Fruit fly (Drosophila melanogaster) whole organism, embryonic: ENCODE measurements around the gene CG44476.

Experiments used
- Adf1 ChIP-seq: fragments of 200-800 bp; sonication (Bioruptor generic); IDR thresholded peaks from 2 replicates; pipeline ENCODE4 v1.3.6; 2022; ENCODE audit warnings: missing biosample characterization, missing genetic modification characterization
- Aef1 ChIP-seq: fragments of 200-800 bp; sonication (Bioruptor generic); IDR thresholded peaks from 3 replicates; pipeline ENCODE4 v1.3.6; 2022; ENCODE audit warnings: missing biosample characterization, missing genetic modification characterization
- Bdp1 ChIP-seq: fragments of 200-800 bp; sonication (Bioruptor generic); optimal IDR thresholded peaks from 3 replicates; lab custom pipeline; 2016; ENCODE audit warnings: missing biosample characterization, missing genetic modification characterization
- CG10267 ChIP-seq: fragments of 200-800 bp; sonication (Bioruptor generic); optimal IDR thresholded peaks from 2 replicates; lab custom pipeline; 2018; ENCODE audit warnings: missing biosample characterization, mild to moderate bottlenecking, missing genetic modification characterization, moderate library complexity
- CG12299 ChIP-seq: fragments of 200-800 bp; sonication (Bioruptor generic); optimal IDR thresholded peaks from 2 replicates; lab custom pipeline; 2018; ENCODE audit warnings: missing biosample characterization, mild to moderate bottlenecking, missing genetic modification characterization
- CG12942 ChIP-seq: fragments of 200-800 bp; sonication (Bioruptor generic); optimal IDR thresholded peaks from 3 replicates; lab custom pipeline; 2016; ENCODE audit warnings: missing biosample characterization, missing genetic modification characterization
- CG14710 ChIP-seq: fragments of 200-800 bp; sonication (Bioruptor generic); optimal IDR thresholded peaks from 3 replicates; lab custom pipeline; 2019; ENCODE audit warnings: missing biosample characterization, mild to moderate bottlenecking, missing genetic modification characterization, moderate library complexity
- CG15696 ChIP-seq: fragments of 200-800 bp; sonication (Bioruptor generic); optimal IDR thresholded peaks from 2 replicates; lab custom pipeline; 2019; ENCODE audit warnings: missing biosample characterization, mild to moderate bottlenecking, missing genetic modification characterization, moderate library complexity
- CG1602 ChIP-seq: fragments of 200-800 bp; sonication (Bioruptor generic); optimal IDR thresholded peaks from 3 replicates; lab custom pipeline; 2016; ENCODE audit warnings: missing biosample characterization, missing genetic modification characterization
- CG1647 ChIP-seq: fragments of 200-800 bp; sonication (Bioruptor generic); optimal IDR thresholded peaks from 3 replicates; lab custom pipeline; 2016; ENCODE audit warnings: missing biosample characterization, missing genetic modification characterization
- CG17568 ChIP-seq: fragments of 200-800 bp; sonication (Bioruptor generic); optimal IDR thresholded peaks from 2 replicates; lab custom pipeline; 2018; ENCODE audit warnings: missing biosample characterization, mild to moderate bottlenecking, missing genetic modification characterization, moderate library complexity
- CG17829 ChIP-seq: fragments of 200-800 bp; optimal IDR thresholded peaks from 2 replicates; lab custom pipeline; 2019; ENCODE audit warnings: missing biosample characterization, mild to moderate bottlenecking, missing genetic modification characterization, moderate library complexity
- CG18262 ChIP-seq: fragments of 200-800 bp; optimal IDR thresholded peaks from 3 replicates; lab custom pipeline; 2019; ENCODE audit warnings: missing biosample characterization, mild to moderate bottlenecking, missing genetic modification characterization, moderate library complexity
- CG2116 ChIP-seq: fragments of 200-800 bp; sonication (Bioruptor generic); optimal IDR thresholded peaks from 3 replicates; lab custom pipeline; 2018; ENCODE audit warnings: missing biosample characterization, mild to moderate bottlenecking, missing genetic modification characterization
- CG32532 ChIP-seq: fragments of 200-800 bp; sonication (Bioruptor generic); IDR thresholded peaks from 2 replicates; pipeline ENCODE4 v1.3.6; 2022; ENCODE audit warnings: missing biosample characterization, missing genetic modification characterization
- CG3407 ChIP-seq: fragments of 200-800 bp; sonication (Bioruptor generic); optimal IDR thresholded peaks from 2 replicates; lab custom pipeline; 2018; ENCODE audit warnings: missing biosample characterization, mild to moderate bottlenecking, missing genetic modification characterization
- CG6254 ChIP-seq: fragments of 200-800 bp; sonication (Bioruptor generic); optimal IDR thresholded peaks from 3 replicates; lab custom pipeline; 2017; ENCODE audit warnings: mild to moderate bottlenecking, missing biosample characterization, missing genetic modification reagents, missing genetic modification characterization
- CG6854 ChIP-seq: fragments of 200-800 bp; sonication (Bioruptor generic); optimal IDR thresholded peaks from 3 replicates; lab custom pipeline; 2017; ENCODE audit warnings: missing biosample characterization, mild to moderate bottlenecking, missing genetic modification characterization
- CG7928 ChIP-seq: fragments of 200-800 bp; sonication (Bioruptor generic); optimal IDR thresholded peaks from 2 replicates; lab custom pipeline; 2017; ENCODE audit warnings: missing biosample characterization, mild to moderate bottlenecking, missing genetic modification characterization
- CG7987 ChIP-seq: fragments of 200-800 bp; sonication (Bioruptor generic); optimal IDR thresholded peaks from 2 replicates; lab custom pipeline; 2018; ENCODE audit warnings: missing biosample characterization, mild to moderate bottlenecking, missing genetic modification characterization, moderate library complexity
- CG8765 ChIP-seq: fragments of 200-800 bp; sonication (Bioruptor generic); IDR thresholded peaks from 2 replicates; pipeline ENCODE4 v1.3.6; 2022; ENCODE audit warnings: missing biosample characterization, missing genetic modification characterization
- CG9609 ChIP-seq: fragments of 200-800 bp; sonication (Bioruptor generic); optimal IDR thresholded peaks from 3 replicates; lab custom pipeline; 2016; ENCODE audit warnings: missing biosample characterization, missing genetic modification characterization
- CG9797 ChIP-seq: fragments of 200-800 bp; sonication (Bioruptor generic); optimal IDR thresholded peaks from 3 replicates; lab custom pipeline; 2018; ENCODE audit warnings: missing biosample characterization, mild to moderate bottlenecking, missing genetic modification characterization
- Dll ChIP-seq: fragments of 200-800 bp; sonication (Bioruptor generic); IDR thresholded peaks from 4 replicates; pipeline ENCODE4 v1.3.6; 2022; ENCODE audit warnings: missing biosample characterization, missing genetic modification characterization; ENCODE audit not compliant: partially characterized antibody
- Dp ChIP-seq: fragments of 200-800 bp; sonication (Bioruptor generic); optimal IDR thresholded peaks from 2 replicates; lab custom pipeline; 2018; ENCODE audit warnings: missing biosample characterization, mild to moderate bottlenecking, missing genetic modification characterization, moderate library complexity
- E2f2 ChIP-seq: fragments of 200-800 bp; sonication (Bioruptor generic); IDR thresholded peaks from 2 replicates; pipeline ENCODE4 v1.3.6; 2022; ENCODE audit warnings: missing biosample characterization, missing genetic modification characterization
- Ets65A ChIP-seq: fragments of 200-800 bp; sonication (Bioruptor generic); peaks from one replicate; lab custom pipeline; 2016; ENCODE audit warnings: missing biosample characterization, missing genetic modification characterization
- HLHmδ ChIP-seq: fragments of 200-800 bp; sonication (Bioruptor generic); optimal IDR thresholded peaks from 2 replicates; lab custom pipeline; 2018; ENCODE audit warnings: missing biosample characterization, mild to moderate bottlenecking, missing genetic modification characterization, moderate library complexity
- Hand ChIP-seq: fragments of 200-800 bp; sonication (Bioruptor generic); optimal IDR thresholded peaks from 2 replicates; lab custom pipeline; 2017; ENCODE audit warnings: mild to moderate bottlenecking, missing biosample characterization, missing genetic modification reagents, missing genetic modification characterization
- Hey ChIP-seq: fragments of 200-800 bp; sonication (Bioruptor generic); optimal IDR thresholded peaks from 3 replicates; lab custom pipeline; 2018; ENCODE audit warnings: missing biosample characterization, mild to moderate bottlenecking, missing genetic modification characterization
- Hsf ChIP-seq: fragments of 200-800 bp; sonication (Bioruptor generic); optimal IDR thresholded peaks from 3 replicates; lab custom pipeline; 2016; ENCODE audit warnings: missing biosample characterization, missing genetic modification characterization
- Lpt ChIP-seq: fragments of >200 bp; optimal IDR thresholded peaks from 2 replicates; lab custom pipeline; 2018; ENCODE audit warnings: missing biosample characterization, missing genetic modification characterization
- Med ChIP-seq: fragments of 200-800 bp; sonication (Bioruptor generic); peaks from one replicate; lab custom pipeline; 2016; ENCODE audit warnings: missing biosample characterization, missing genetic modification characterization, mild to moderate bottlenecking, inconsistent platforms, moderate library complexity
- Neu2 ChIP-seq: fragments of 200-800 bp; sonication (Bioruptor generic); optimal IDR thresholded peaks from 3 replicates; lab custom pipeline; 2016; ENCODE audit warnings: missing biosample characterization, missing genetic modification characterization, borderline replicate concordance
- NfI ChIP-seq: fragments of 200-800 bp; sonication (Bioruptor generic); optimal IDR thresholded peaks from 3 replicates; lab custom pipeline; 2018; ENCODE audit warnings: missing biosample characterization, mild to moderate bottlenecking, missing genetic modification characterization, moderate library complexity
- Usf ChIP-seq: fragments of 200-800 bp; sonication (Bioruptor generic); optimal IDR thresholded peaks from 2 replicates; lab custom pipeline; 2017; ENCODE audit warnings: missing genotype, missing biosample characterization, missing genetic modification characterization
- ac ChIP-seq: fragments of 200-800 bp; sonication (Bioruptor generic); optimal IDR thresholded peaks from 3 replicates; lab custom pipeline; 2017; ENCODE audit warnings: missing biosample characterization, mild to moderate bottlenecking, missing genetic modification characterization
- al ChIP-seq: fragments of 200-800 bp; sonication (Bioruptor generic); IDR thresholded peaks from 2 replicates; pipeline ENCODE4 v1.3.6; 2022; ENCODE audit warnings: missing biosample characterization, missing genetic modification characterization
- ara ChIP-seq: fragments of 200-800 bp; sonication (Bioruptor generic); IDR thresholded peaks from 2 replicates; pipeline ENCODE4 v1.3.6; 2022; ENCODE audit warnings: missing biosample characterization, missing genetic modification characterization
- ase ChIP-seq: fragments of 200-800 bp; sonication (Bioruptor generic); IDR thresholded peaks from 3 replicates; pipeline ENCODE4 v1.3.6; 2022; ENCODE audit warnings: missing biosample characterization, missing genetic modification characterization
- crc ChIP-seq: fragments of 200-800 bp; sonication (Bioruptor generic); optimal IDR thresholded peaks from 2 replicates; lab custom pipeline; 2016; ENCODE audit warnings: missing biosample characterization, missing genetic modification characterization
- crp ChIP-seq, 2 experiments: fragments of 200-800 bp; sonication (Bioruptor generic); optimal IDR thresholded peaks; 2 replicates in 1 of 2; 3 replicates in 1 of 2; lab custom pipeline; 2017; ENCODE audit warnings: missing biosample characterization in 2 of 2, missing genetic modification characterization in 2 of 2, mild to moderate bottlenecking in 1 of 2, moderate library complexity in 1 of 2
- fd96Cb ChIP-seq: fragments of 200-800 bp; sonication (Bioruptor generic); optimal IDR thresholded peaks from 2 replicates; lab custom pipeline; 2018; ENCODE audit warnings: missing biosample characterization, mild to moderate bottlenecking, missing genetic modification characterization, moderate library complexity
- grn ChIP-seq: fragments of 200-800 bp; sonication (Bioruptor generic); optimal IDR thresholded peaks from 3 replicates; lab custom pipeline; 2017; ENCODE audit warnings: missing biosample characterization, missing genetic modification characterization
- mam ChIP-seq: fragments of 200-800 bp; sonication (Bioruptor generic); optimal IDR thresholded peaks from 3 replicates; lab custom pipeline; 2016; ENCODE audit warnings: missing biosample characterization, missing genetic modification characterization
- pb ChIP-seq: fragments of 200-800 bp; sonication (Bioruptor generic); optimal IDR thresholded peaks from 3 replicates; lab custom pipeline; 2016; ENCODE audit warnings: missing biosample characterization, missing genetic modification characterization
- phol ChIP-seq: fragments of 200-800 bp; sonication (Bioruptor generic); optimal IDR thresholded peaks from 3 replicates; lab custom pipeline; 2018; ENCODE audit warnings: missing biosample characterization, mild to moderate bottlenecking, missing genetic modification characterization, moderate library complexity
- pita ChIP-seq: fragments of 200-800 bp; sonication (Bioruptor generic); optimal IDR thresholded peaks from 2 replicates; lab custom pipeline; 2017; ENCODE audit warnings: missing biosample characterization, mild to moderate bottlenecking, missing genetic modification characterization
- sc ChIP-seq, 3 experiments: fragments of >200 bp in 2 of 3; fragments of 200-800 bp in 1 of 3; sonication (Bioruptor generic) in 1 of 3; optimal IDR thresholded peaks; 2 replicates in 2 of 3; 3 replicates in 1 of 3; lab custom pipeline; 2017; ENCODE audit warnings: mild to moderate bottlenecking in 1 of 3, missing biosample characterization in 1 of 3, missing genetic modification characterization in 1 of 3, missing genetic modification reagents in 1 of 3
- slou ChIP-seq: fragments of 200-800 bp; sonication (Bioruptor generic); optimal IDR thresholded peaks from 3 replicates; lab custom pipeline; 2016; ENCODE audit warnings: missing biosample characterization, missing genetic modification characterization
- sna ChIP-seq: fragments of 200-800 bp; sonication (Bioruptor generic); IDR thresholded peaks from 2 replicates; pipeline ENCODE4 v1.3.6; 2022; ENCODE audit warnings: missing biosample characterization, missing genetic modification characterization; ENCODE audit not compliant: partially characterized antibody

Gene CG44476

DNA sequence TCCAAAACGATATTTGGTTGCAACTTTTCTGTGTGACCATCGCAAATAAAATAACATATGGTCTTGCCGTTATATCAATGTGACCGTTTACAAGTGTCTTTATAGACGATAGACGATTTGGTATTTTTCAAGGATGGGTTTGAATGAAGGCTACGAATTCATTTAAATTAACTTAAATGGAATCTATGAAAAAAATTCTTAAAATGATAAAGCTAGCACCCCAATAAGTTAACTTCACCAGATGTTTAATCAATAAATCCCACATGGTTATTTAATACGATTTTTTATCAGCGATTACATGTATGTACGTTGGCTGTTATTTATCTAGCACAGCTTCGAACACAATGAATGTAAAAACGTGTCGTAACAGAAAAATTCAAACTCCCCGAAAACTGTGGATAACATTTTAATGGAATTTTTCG, 45.7 kb upstream of the CG44476 start (continued):
- TF ChIP-seq sc (optimal IDR thresholded peaks at IDR 0.05; lab: Kevin White, UChicago) (no peak), sc (GFP tag; optimal IDR thresholded peaks at IDR 0.05; lab: Kevin White, UChicago) (no peak), CG8765 (GFP tag; lab: Robert Waterston, UW) (no peak), pb (GFP tag; lab: Kevin White, UChicago) (no peak), CG15696 (no peak), ac (no peak), slou (no peak), Aef1 (no peak), Hsf (GFP tag; lab: Kevin White, UChicago) (no peak), crp (GFP tag; optimal IDR thresholded peaks at IDR 0.05; lab: Kevin White, UChicago) (peak; percentile 39 to 88), sna (GFP tag; lab: Robert Waterston, UW) (no peak), CG1602 (no peak), CG7987 (no peak), CG7928 (GFP tag; lab: Kevin White, UChicago) (no peak), CG1647 (GFP tag; lab: Kevin White, UChicago) (no peak), ase (GFP tag; lab: Robert Waterston, UW) (no peak), crc (GFP tag; lab: Kevin White, UChicago) (no peak), CG2116 (GFP tag; lab: Kevin White, UChicago) (peak; percentile 0), Dp (GFP tag; lab: Kevin White, UChicago) (peak; percentile 48), pita (GFP tag; lab: Kevin White, UChicago) (peak; percentile 59), CG14710 (no peak), CG9797 (GFP tag; lab: Kevin White, UChicago) (peak; percentile 76), ara (GFP tag; lab: Robert Waterston, UW) (no peak), grn (GFP tag; lab: Kevin White, UChicago) (no peak), Neu2 (GFP tag; lab: Kevin White, UChicago) (no peak), CG6254 (GFP tag; lab: Kevin White, UChicago) (no peak), CG9609 (GFP tag; lab: Kevin White, UChicago) (no peak), NfI (no peak), CG17829 (tag; lab: Kevin White, UChicago) (no peak), CG3407 (GFP tag; lab: Kevin White, UChicago) (no peak), CG17568 (no peak), Hey (tag; lab: Kevin White, UChicago) (no peak), al (GFP tag; lab: Robert Waterston, UW) (no peak), Med (GFP tag; lab: Kevin White, UChicago) (no peak), Hand (no peak), CG6854 (GFP tag; lab: Kevin White, UChicago) (no peak), E2f2 (GFP tag; lab: Robert Waterston, UW) (peak; percentile 48), Bdp1 (GFP tag; lab: Kevin White, UChicago) (no peak), CG10267 (tag; lab: Kevin White, UChicago) (no peak), Dll (GFP tag; lab: Robert Waterston, UW) (no peak; the same call in 3 of the 4 replicates), phol (peak; percentile 44), Usf (GFP tag; lab: Kevin White, UChicago) (no peak), CG18262 (no peak), CG12299 (tag; lab: Kevin White, UChicago) (no peak), CG32532 (GFP tag; lab: Robert Waterston, UW) (no peak), fd96Cb (tag; lab: Kevin White, UChicago) (no peak), mam (no peak), Adf1 (GFP tag; lab: Robert Waterston, UW) (no peak), CG12942 (GFP tag; lab: Kevin White, UChicago) (no peak), HLHmδ (GFP tag; lab: Kevin White, UChicago) (no peak), Lpt (GFP tag; lab: Kevin White, UChicago) (no peak), Ets65A (GFP tag; lab: Kevin White, UChicago) (no peak)
